Worm (Caenorhabditis elegans) whole organism, early embryonic: ENCODE data around the gene Y39G8B.13.

Experiments used
- B0310.2 ChIP-seq: sonication (generic microtip); optimal IDR thresholded peaks from 2 replicates; lab custom pipeline; 2016; ENCODE audit warnings: mild to moderate bottlenecking, missing genetic modification characterization, missing compliant biosample characterization
- F13C5.2 ChIP-seq: sonication (generic microtip); optimal IDR thresholded peaks from 2 replicates; lab custom pipeline; 2017; ENCODE audit warnings: mild to moderate bottlenecking, missing genetic modification characterization, inconsistent platforms, missing compliant biosample characterization
- aly-1 ChIP-seq: sonication (generic microtip); optimal IDR thresholded peaks from 2 replicates; lab custom pipeline; 2016; ENCODE audit warnings: missing genetic modification characterization, missing compliant biosample characterization
- ama-1 ChIP-seq: fragments of 150-350 bp; optimal IDR thresholded peaks from 2 replicates; lab custom pipeline; 2014
- ets-7 ChIP-seq: sonication (generic microtip); optimal IDR thresholded peaks from 2 replicates; lab custom pipeline; 2016; ENCODE audit warnings: missing genotype, missing genetic modification characterization, missing compliant biosample characterization
- hmbx-1 ChIP-seq: sonication (generic microtip); optimal IDR thresholded peaks from 2 replicates; lab custom pipeline; 2016; ENCODE audit warnings: mild to moderate bottlenecking, missing genetic modification characterization, missing compliant biosample characterization
- hmg-4 ChIP-seq: fragments of 200-800 bp; sonication (Bioruptor generic); optimal IDR thresholded peaks from 2 replicates; lab custom pipeline; 2018; ENCODE audit warnings: mild to moderate bottlenecking, missing genetic modification characterization, missing compliant biosample characterization
- hnd-1 ChIP-seq: sonication (generic microtip); optimal IDR thresholded peaks from 2 replicates; lab custom pipeline; 2016; ENCODE audit warnings: missing genetic modification characterization, missing compliant biosample characterization
- pes-1 ChIP-seq: fragments of 200-800 bp; sonication (Bioruptor generic); IDR thresholded peaks from 2 replicates; pipeline ENCODE4 v1.3.6; 2022; ENCODE audit warnings: missing genetic modification reagents, missing genetic modification characterization, missing compliant biosample characterization
- sea-1 ChIP-seq: fragments of 200-800 bp; sonication (Bioruptor generic); conservative IDR thresholded peaks from 2 replicates; pipeline ENCODE4 v1.3.6; 2022; ENCODE audit warnings: missing genetic modification characterization, missing compliant biosample characterization
- tbx-11 ChIP-seq: fragments of 200-800 bp; sonication (Bioruptor generic); IDR thresholded peaks from 2 replicates; pipeline ENCODE4 v1.3.6; 2022; ENCODE audit warnings: missing genetic modification characterization, missing compliant biosample characterization
- tra-4 ChIP-seq: sonication (generic microtip); optimal IDR thresholded peaks from 2 replicates; lab custom pipeline; 2017; ENCODE audit warnings: missing genetic modification characterization, missing compliant biosample characterization

- TF ChIP-seq aly-1 (no peak), ama-1 (lab: Kevin White, UChicago) (no peak), pes-1 (GFP tag; lab: Robert Waterston, UW) (no peak), B0310.2 (tag; lab: Kevin White, UChicago) (no peak), hmbx-1 (no peak), hmg-4 (GFP tag; lab: Kevin White, UChicago) (no peak), tra-4 (tag; lab: Kevin White, UChicago) (no peak), ets-7 (tag; lab: Kevin White, UChicago) (no peak), F13C5.2 (no peak), hnd-1 (tag; lab: Kevin White, UChicago) (no peak), sea-1 (GFP tag; lab: Robert Waterston, UW) (no peak), tbx-11 (no peak)
Observed at ce11 chrII:13956529-13956928, 26.3 kb downstream of the Y39G8B.13 start.
